Fruit fly (Drosophila melanogaster) whole organism, prepupa: ENCODE results near the gene CG13398.

ENCODE experiments used
- Eip78C ChIP-seq: fragments of 200-800 bp; sonication (Bioruptor generic); peaks from one replicate; lab custom pipeline; 2016; ENCODE audit warnings: missing biosample characterization, missing genetic modification characterization
- Hr39 ChIP-seq: fragments of 200-800 bp; sonication (Bioruptor generic); optimal IDR thresholded peaks from 2 replicates; lab custom pipeline; 2016; ENCODE audit warnings: missing biosample characterization, missing genetic modification characterization
- OdsH ChIP-seq: fragments of 200-800 bp; sonication (Bioruptor generic); optimal IDR thresholded peaks from 3 replicates; lab custom pipeline; 2016; ENCODE audit warnings: missing biosample characterization, missing genetic modification characterization
- acj6 ChIP-seq: fragments of 200-800 bp; sonication (Bioruptor generic); optimal IDR thresholded peaks from 3 replicates; lab custom pipeline; 2016; ENCODE audit warnings: missing biosample characterization, missing genetic modification characterization
- cyc ChIP-seq: fragments of 200-800 bp; sonication (Bioruptor generic); optimal IDR thresholded peaks from 3 replicates; lab custom pipeline; 2016; ENCODE audit warnings: missing biosample characterization, missing genetic modification characterization
- eg ChIP-seq: fragments of 200-800 bp; sonication (Bioruptor generic); IDR thresholded peaks from 3 replicates; pipeline ENCODE4 v1.3.6; 2022; ENCODE audit warnings: missing biosample characterization, missing genetic modification characterization

DNA sequence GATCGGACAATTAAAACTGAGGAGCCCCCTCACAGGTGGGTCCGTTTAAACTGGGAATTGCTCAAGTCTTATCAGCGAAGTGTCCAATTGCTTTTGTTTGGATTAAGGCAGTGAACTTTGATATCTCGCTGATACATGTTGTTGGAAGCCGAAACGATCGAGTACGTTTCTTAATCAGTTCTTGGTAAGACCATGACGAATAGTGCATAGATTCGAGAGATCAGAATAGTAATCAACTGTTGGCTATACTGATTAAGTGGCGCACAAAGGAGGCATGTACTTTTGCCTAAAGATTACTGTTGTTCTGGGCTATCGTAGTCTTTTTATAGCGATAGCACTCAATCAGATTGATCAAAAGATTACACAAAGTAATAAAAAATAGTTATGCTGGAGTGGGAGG is 36.4 kb upstream of the CG13398 start:
- no peak for TF ChIP-seq acj6 (GFP tag; lab: Kevin White, UChicago)
- no peak for TF ChIP-seq Hr39
- TF ChIP-seq eg, result no peak
- TF ChIP-seq OdsH (GFP tag; lab: Kevin White, UChicago), result no peak
- no peak for TF ChIP-seq Eip78C (GFP tag; lab: Kevin White, UChicago)
- TF ChIP-seq cyc (GFP tag; lab: Kevin White, UChicago), result no peak
